Worm (Caenorhabditis elegans): ENCODE results near the gene cmk-1.

ce11 chrIV:1872052-1872451 lies 47.8 kb downstream of the cmk-1 start:
- no peak for TF ChIP-seq nhr-11 (tag; optimal IDR thresholded peaks at IDR 0.05)
- no peak for TF ChIP-seq unc-39 (tag; optimal IDR thresholded peaks at IDR 0.05)
- TF ChIP-seq unc-62 (GFP tag; optimal IDR thresholded peaks at IDR 0.05): no peak

Data from whole organism, L2 larva.